Worm (Caenorhabditis elegans): ENCODE measurements around the gene Y113G7B.27.

Gene Y113G7B.27

ce11 chrV:20164059-20164892 is 28.4 kb upstream of the Y113G7B.27 start, which contains the start of gene F19B2.5 (continued):
- peak; percentile 51 for TF ChIP-seq akir-1 (GFP tag; optimal IDR thresholded peaks at IDR 0.05)
- TF ChIP-seq lin-35 (GFP tag; optimal IDR thresholded peaks at IDR 0.05): no peak
- peak; percentile 0 for TF ChIP-seq repo-1 (tag; optimal IDR thresholded peaks at IDR 0.05)
- TF ChIP-seq hmg-20 (GFP tag; IDR thresholded peaks at IDR 0.05): no peak
- no peak for TF ChIP-seq C06A6.2 (GFP tag; conservative IDR thresholded peaks at IDR 0.05)
- TF ChIP-seq fkh-3 (tag; optimal IDR thresholded peaks at IDR 0.05): no peak
- TF ChIP-seq lsl-1 (GFP tag; optimal IDR thresholded peaks at IDR 0.05): peak; percentile 16
- no peak for TF ChIP-seq pbrm-1 (GFP tag; IDR thresholded peaks at IDR 0.05)
- no peak for TF ChIP-seq snpc-1.3 (tag; optimal IDR thresholded peaks at IDR 0.05; ENCODE audit: insufficient read depth)
- no peak for TF ChIP-seq F22D6.2 (tag; optimal IDR thresholded peaks at IDR 0.05)
- no peak for TF ChIP-seq athp-1 (tag; optimal IDR thresholded peaks at IDR 0.05)
- no peak for TF ChIP-seq mel-28 (tag; optimal IDR thresholded peaks at IDR 0.05; ENCODE audit: borderline replicate concordance)
- no peak for TF ChIP-seq efl-1 (GFP tag; optimal IDR thresholded peaks at IDR 0.05)
- TF ChIP-seq dpff-1 (tag; optimal IDR thresholded peaks at IDR 0.05): peak; percentile 47
- no peak for TF ChIP-seq mxl-1 (tag; optimal IDR thresholded peaks at IDR 0.05)
- no peak for TF ChIP-seq aptf-3 (GFP tag; IDR thresholded peaks at IDR 0.05)
- TF ChIP-seq lsy-27 (tag; optimal IDR thresholded peaks at IDR 0.05; ENCODE audit: borderline replicate concordance, insufficient read depth): no peak
- no peak for TF ChIP-seq unc-130 (GFP tag; optimal IDR thresholded peaks at IDR 0.05)
- no peak for TF ChIP-seq zfh-2 (GFP tag; conservative IDR thresholded peaks at IDR 0.05)
- no peak for TF ChIP-seq egl-18 (GFP tag; IDR thresholded peaks at IDR 0.05)
- no peak for TF ChIP-seq egl-44 (GFP tag; IDR thresholded peaks at IDR 0.05)
- TF ChIP-seq Y67H2A.10 (GFP tag; conservative IDR thresholded peaks at IDR 0.05): no peak
- TF ChIP-seq snpc-1.1 (tag; optimal IDR thresholded peaks at IDR 0.05; ENCODE audit: insufficient read depth): no peak
- peak; percentile 90 for TF ChIP-seq ets-4 (GFP tag; optimal IDR thresholded peaks at IDR 0.05)
- no peak for TF ChIP-seq lag-1 (GFP tag; IDR thresholded peaks at IDR 0.05)
- TF ChIP-seq B0019.2 (GFP tag; conservative IDR thresholded peaks at IDR 0.05): no peak
- TF ChIP-seq dox-1 (GFP tag; IDR thresholded peaks at IDR 0.05): peak; percentile 60; the same call in 1 of the 2 replicates
- no peak for TF ChIP-seq B0035.1 (tag; optimal IDR thresholded peaks at IDR 0.05)
- TF ChIP-seq dpl-1 (GFP tag; optimal IDR thresholded peaks at IDR 0.05): no peak
- TF ChIP-seq hlh-26 (GFP tag; conservative IDR thresholded peaks at IDR 0.05): no peak
- no peak for TF ChIP-seq cebp-1 (GFP tag; IDR thresholded peaks at IDR 0.05)
- peak; percentile 50 for TF ChIP-seq cebp-1 (tag; optimal IDR thresholded peaks at IDR 0.05)

ce11 chrV:20165808-20166207 is 26.8 kb upstream of the Y113G7B.27 start:
- TF ChIP-seq dox-1 (GFP tag; IDR thresholded peaks at IDR 0.05) (no peak), nhr-27 (tag; optimal IDR thresholded peaks at IDR 0.05) (no peak), sdz-38 (tag; optimal IDR thresholded peaks at IDR 0.05) (no peak), lin-26 (GFP tag; IDR thresholded peaks at IDR 0.05) (no peak), hlh-12 (tag; optimal IDR thresholded peaks at IDR 0.05) (no peak), lin-54 (GFP tag; optimal IDR thresholded peaks at IDR 0.05) (no peak), B0019.2 (GFP tag; conservative IDR thresholded peaks at IDR 0.05) (no peak), F55B11.4 (tag; optimal IDR thresholded peaks at IDR 0.05; ENCODE audit: borderline replicate concordance, insufficient read depth) (no peak), madf-8 (GFP tag; conservative IDR thresholded peaks at IDR 0.05) (no peak), tbx-9 (tag; optimal IDR thresholded peaks at IDR 0.05; ENCODE audit: borderline replicate concordance) (no peak), unc-62 (GFP tag; optimal IDR thresholded peaks at IDR 0.05) (no peak), pha-4 (tag; optimal IDR thresholded peaks at IDR 0.05) (no peak), snpc-1.1 (tag; optimal IDR thresholded peaks at IDR 0.05; ENCODE audit: insufficient read depth) (no peak)
